Worm (Caenorhabditis elegans) whole organism, midembryonic: Measurements from ENCODE around the gene F13A2.5.

Experiments
- T22C8.4 ChIP-seq: fragments of 200-800 bp; sonication (Bioruptor generic); IDR thresholded peaks from 2 replicates; pipeline ENCODE4 v1.3.6; 2022; ENCODE audit warnings: missing genetic modification characterization, missing compliant biosample characterization
- cog-1 ChIP-seq: sonication (generic microtip); optimal IDR thresholded peaks from 2 replicates; lab custom pipeline; 2016; ENCODE audit warnings: missing genetic modification characterization, missing compliant biosample characterization
- flt-1 ChIP-seq: fragments of 200-800 bp; sonication (Bioruptor generic); IDR thresholded peaks from 2 replicates; pipeline ENCODE4 v1.3.6; 2022; ENCODE audit warnings: missing genetic modification characterization, missing compliant biosample characterization
- klf-2 ChIP-seq: fragments of 200-800 bp; sonication (Bioruptor generic); conservative IDR thresholded peaks from 2 replicates; pipeline ENCODE4 v1.3.6; 2022; ENCODE audit warnings: missing genetic modification reagents, missing genetic modification characterization, missing compliant biosample characterization
- med-1 ChIP-seq: sonication (generic microtip); optimal IDR thresholded peaks from 2 replicates; lab custom pipeline; 2017; ENCODE audit warnings: missing genetic modification characterization, mild to moderate bottlenecking, missing compliant biosample characterization, antibody characterized with exemption, missing genetic modification reagents; ENCODE audit not compliant: insufficient read depth
- ref-1 ChIP-seq: fragments of 200-800 bp; sonication (Bioruptor generic); conservative IDR thresholded peaks from 2 replicates; pipeline ENCODE4 v1.3.6; 2022; ENCODE audit warnings: missing genetic modification reagents, missing genetic modification characterization, missing compliant biosample characterization
- tab-1 ChIP-seq: fragments of 200-800 bp; sonication (Bioruptor generic); IDR thresholded peaks from 2 replicates; pipeline ENCODE4 v1.3.6; 2022; ENCODE audit warnings: missing genetic modification characterization, missing compliant biosample characterization
- ztf-23 ChIP-seq: fragments of 200-800 bp; sonication (Bioruptor generic); IDR thresholded peaks from 2 replicates; pipeline ENCODE4 v1.3.6; 2022; ENCODE audit warnings: missing genetic modification reagents, missing genetic modification characterization, missing compliant biosample characterization
- ztf-29 ChIP-seq: fragments of 200-800 bp; sonication (Bioruptor generic); IDR thresholded peaks from 2 replicates; pipeline ENCODE4 v1.3.6; 2022; ENCODE audit warnings: missing genetic modification reagents, missing genetic modification characterization, missing compliant biosample characterization

DNA sequence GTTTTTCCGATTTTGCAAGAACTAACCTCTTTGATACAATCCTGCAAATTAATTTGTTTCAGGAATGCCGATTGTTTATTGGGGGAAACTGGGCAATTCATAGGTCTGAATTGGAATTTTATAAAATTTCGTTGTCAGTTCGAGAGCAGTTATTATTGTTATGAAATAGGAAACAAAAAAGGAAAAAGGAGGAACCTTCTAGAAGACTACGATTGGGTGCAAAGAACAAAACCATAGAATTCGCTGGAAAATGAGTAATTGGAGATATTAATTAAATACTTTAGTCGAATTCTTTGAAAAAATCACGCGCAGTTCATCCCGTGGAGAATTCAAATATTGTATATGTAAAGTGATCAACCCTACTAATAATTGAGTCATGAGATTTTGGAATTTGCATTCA, 14.4 kb downstream of the F13A2.5 start, which contains the start of gene F13A2.9:
- TF ChIP-seq ztf-29 (GFP tag; lab: Robert Waterston, UW) (no peak), flt-1 (GFP tag; lab: Robert Waterston, UW) (no peak), med-1 (GFP tag; lab: Kevin White, UChicago) (no peak), klf-2 (GFP tag; lab: Robert Waterston, UW) (no peak), T22C8.4 (GFP tag; lab: Robert Waterston, UW) (no peak), tab-1 (no peak), cog-1 (tag; lab: Kevin White, UChicago) (no peak), ref-1 (GFP tag; lab: Robert Waterston, UW) (no peak), ztf-23 (GFP tag; lab: Robert Waterston, UW) (no peak)
